Worm (Caenorhabditis elegans): Measurements from ENCODE around the gene hmit-1.2.

hmit-1.2 gene

ce11 chrV:18560944-18561343 lies 36.4 kb downstream of the hmit-1.2 start:
- TF ChIP-seq pqm-1 (tag; optimal IDR thresholded peaks at IDR 0.05): no peak
- TF ChIP-seq pha-4 (tag; optimal IDR thresholded peaks at IDR 0.05): peak; percentile 88

ce11 chrV:18564786-18565185 lies 40.2 kb downstream of the hmit-1.2 start, which contains the start of gene srg-34:
Gene srg-34 (minus strand): TSS chrV:18564886.
- no peak for TF ChIP-seq nhr-28 (tag; optimal IDR thresholded peaks at IDR 0.05)
- TF ChIP-seq nhr-12 (tag; optimal IDR thresholded peaks at IDR 0.05): no peak

- no peak for TF ChIP-seq unc-39 (tag; optimal IDR thresholded peaks at IDR 0.05)
- TF ChIP-seq ceh-82 (tag; optimal IDR thresholded peaks at IDR 0.05): no peak
- no peak for TF ChIP-seq jun-1 (tag; optimal IDR thresholded peaks at IDR 0.05)
- TF ChIP-seq fkh-10 (GFP tag; optimal IDR thresholded peaks at IDR 0.05): no peak
- no peak for TF ChIP-seq lin-15B (tag; optimal IDR thresholded peaks at IDR 0.05)
- TF ChIP-seq tbx-2 (tag; optimal IDR thresholded peaks at IDR 0.05): no peak
- TF ChIP-seq elt-1 (tag; optimal IDR thresholded peaks at IDR 0.05): no peak
- TF ChIP-seq nhr-28 (tag; optimal IDR thresholded peaks at IDR 0.05): no peak
- no peak for TF ChIP-seq pha-4 (tag; optimal IDR thresholded peaks at IDR 0.05)
- TF ChIP-seq nfya-1 (tag; optimal IDR thresholded peaks at IDR 0.05; ENCODE audit: insufficient read depth): no peak
- no peak for TF ChIP-seq fos-1 (tag; optimal IDR thresholded peaks at IDR 0.05)
- no peak for TF ChIP-seq nhr-77 (tag; optimal IDR thresholded peaks at IDR 0.05)
Measured at ce11 chrV:18565621-18566020, 41.1 kb downstream of the hmit-1.2 start.

ce11 chrV:18569445-18569844 lies 44.9 kb downstream of the hmit-1.2 start:
- TF ChIP-seq unc-39 (tag; optimal IDR thresholded peaks at IDR 0.05): no peak
- no peak for TF ChIP-seq ZK546.5 (tag; optimal IDR thresholded peaks at IDR 0.05)
- TF ChIP-seq egl-27 (tag; optimal IDR thresholded peaks at IDR 0.05): no peak
- no peak for TF ChIP-seq eor-1 (tag; optimal IDR thresholded peaks at IDR 0.05)
- TF ChIP-seq elt-3 (tag; optimal IDR thresholded peaks at IDR 0.05): no peak
- TF ChIP-seq ztf-4 (tag; optimal IDR thresholded peaks at IDR 0.05): no peak
- no peak for TF ChIP-seq fkh-2 (tag; optimal IDR thresholded peaks at IDR 0.05)
- TF ChIP-seq hmg-11 (tag; optimal IDR thresholded peaks at IDR 0.05): peak; percentile 36
- peak; percentile 28 for TF ChIP-seq nhr-23 (tag; optimal IDR thresholded peaks at IDR 0.05)
- no peak for TF ChIP-seq ceh-82 (tag; optimal IDR thresholded peaks at IDR 0.05)
- no peak for TF ChIP-seq aly-2 (tag; optimal IDR thresholded peaks at IDR 0.05)
- no peak for TF ChIP-seq egl-5 (tag; optimal IDR thresholded peaks at IDR 0.05)
- TF ChIP-seq ceh-28 (tag; optimal IDR thresholded peaks at IDR 0.05): no peak
- no peak for TF ChIP-seq sea-2 (GFP tag; optimal IDR thresholded peaks at IDR 0.05)
- TF ChIP-seq elt-1 (tag; optimal IDR thresholded peaks at IDR 0.05): no peak
- TF ChIP-seq nhr-25 (tag; optimal IDR thresholded peaks at IDR 0.05): peak; percentile 96

- no peak for TF ChIP-seq mdl-1 (tag; optimal IDR thresholded peaks at IDR 0.05)
- TF ChIP-seq nhr-28 (tag; optimal IDR thresholded peaks at IDR 0.05): no peak
- no peak for TF ChIP-seq mml-1 (tag; optimal IDR thresholded peaks at IDR 0.05)
- no peak for TF ChIP-seq unc-39 (tag; optimal IDR thresholded peaks at IDR 0.05)
Measured at ce11 chrV:18571533-18571932, 47.0 kb downstream of the hmit-1.2 start, which contains the start of gene Y51A2D.21. Gene Y51A2D.21 (plus strand): TSS chrV:18571833.

- peak; percentile 61 for TF ChIP-seq lsy-12 (tag; optimal IDR thresholded peaks at IDR 0.05)
- TF ChIP-seq R02D3.7 (tag; optimal IDR thresholded peaks at IDR 0.05): no peak
- no peak for TF ChIP-seq snpc-4 (tag; optimal IDR thresholded peaks at IDR 0.05)
- peak; percentile 17 for TF ChIP-seq nhr-25 (tag; optimal IDR thresholded peaks at IDR 0.05)
- TF ChIP-seq egl-27 (tag; optimal IDR thresholded peaks at IDR 0.05): no peak
- TF ChIP-seq ceh-82 (tag; optimal IDR thresholded peaks at IDR 0.05): no peak
- peak; percentile 8 for TF ChIP-seq nhr-43 (tag; optimal IDR thresholded peaks at IDR 0.05; ENCODE audit: poor library complexity, severe bottlenecking)
Measured at ce11 chrV:18573199-18573598, 48.6 kb downstream of the hmit-1.2 start.
